Worm (Caenorhabditis elegans) whole organism, L1 larva: ENCODE measurements around the gene F36H12.9.
A peak's percentile ranks its signal among the peaks of the same experiment; 100 is the strongest.
"Not testable (repeated sequence)": the region's sequence is repeated elsewhere in the genome, so short reads cannot be mapped to it uniquely, and the experiment has no call there.

ENCODE experiments used
- C16A3.4 ChIP-seq: fragments of 150-350 bp; optimal IDR thresholded peaks from 2 replicates; lab custom pipeline; 2014; ENCODE audit warnings: missing biosample characterization, missing genetic modification characterization
- F16B12.6 ChIP-seq: fragments of 150-350 bp; optimal IDR thresholded peaks from 2 replicates; lab custom pipeline; 2014; ENCODE audit warnings: missing biosample characterization, missing genetic modification characterization
- Y116A8C.19 ChIP-seq: sonication (generic microtip); optimal IDR thresholded peaks from 2 replicates; lab custom pipeline; 2016; ENCODE audit warnings: missing compliant biosample characterization, missing genetic modification characterization, borderline replicate concordance
- aly-2 ChIP-seq: fragments of 150-350 bp; optimal IDR thresholded peaks from 2 replicates; lab custom pipeline; 2014; ENCODE audit warnings: missing biosample characterization, missing genetic modification characterization
- ama-1 ChIP-seq: fragments of 150-350 bp; optimal IDR thresholded peaks from 2 replicates; lab custom pipeline; 2014
- blmp-1 ChIP-seq: fragments of 150-350 bp; optimal IDR thresholded peaks from 2 replicates; lab custom pipeline; 2014; ENCODE audit warnings: missing biosample characterization, missing genetic modification characterization
- ceh-8 ChIP-seq: fragments of 200-800 bp; sonication (Bioruptor generic); optimal IDR thresholded peaks from 2 replicates; lab custom pipeline; 2018; ENCODE audit warnings: mild to moderate bottlenecking, missing genetic modification characterization, moderate library complexity, missing compliant biosample characterization
- ceh-88 ChIP-seq: fragments of 200-800 bp; sonication (Bioruptor generic); IDR thresholded peaks from 2 replicates; pipeline ENCODE4 v1.3.6; 2022; ENCODE audit warnings: missing genetic modification characterization, missing compliant biosample characterization
- ceh-90 ChIP-seq: sonication (generic microtip); optimal IDR thresholded peaks from 2 replicates; lab custom pipeline; 2016; ENCODE audit warnings: missing genetic modification characterization, missing compliant biosample characterization
- ces-1 ChIP-seq: fragments of 150-350 bp; optimal IDR thresholded peaks from 2 replicates; lab custom pipeline; 2014; ENCODE audit warnings: missing biosample characterization, missing genetic modification reagents, missing genetic modification characterization
- dpl-1 ChIP-seq, 3 experiments: fragments of 150-350 bp in 2 of 3; sonication (generic microtip) in 1 of 3; optimal IDR thresholded peaks; 2 replicates each; lab custom pipeline; 2014 to 2017; ENCODE audit warnings: missing biosample characterization in 3 of 3, missing genetic modification characterization in 3 of 3, missing genetic modification reagents in 3 of 3
- efl-1 ChIP-seq, 4 experiments: fragments of 150-350 bp; optimal IDR thresholded peaks in 3 of 4; peaks in 1 of 4; 1 replicate in 1 of 4; 2 replicates in 3 of 4; lab custom pipeline; 2014; ENCODE audit warnings: missing biosample characterization in 2 of 4, missing genetic modification characterization in 2 of 4, missing genetic modification reagents in 2 of 4
- egl-13 ChIP-seq: sonication (generic microtip); optimal IDR thresholded peaks from 2 replicates; lab custom pipeline; 2016; ENCODE audit warnings: missing genotype, missing genetic modification reagents, missing genetic modification characterization, missing compliant biosample characterization
- egl-27 ChIP-seq, 2 experiments: fragments of 150-350 bp in 1 of 2; sonication (generic microtip); optimal IDR thresholded peaks; 3 replicates each; lab custom pipeline; 2017 to 2018; ENCODE audit warnings: missing biosample characterization in 2 of 2, missing genetic modification characterization in 2 of 2, missing genetic modification reagents in 2 of 2
- ets-5 ChIP-seq: fragments of 200-800 bp; sonication (Bioruptor generic); IDR thresholded peaks from 2 replicates; pipeline ENCODE4 v1.3.6; 2022; ENCODE audit warnings: missing genetic modification characterization, missing compliant biosample characterization
- fkh-10 ChIP-seq: sonication (generic microtip); optimal IDR thresholded peaks from 2 replicates; lab custom pipeline; 2017; ENCODE audit warnings: missing biosample characterization, missing genetic modification reagents, missing genetic modification characterization
- fkh-4 ChIP-seq: sonication (generic microtip); optimal IDR thresholded peaks from 2 replicates; lab custom pipeline; 2016; ENCODE audit warnings: missing compliant biosample characterization, missing genetic modification characterization, borderline replicate concordance
- fkh-8 ChIP-seq: sonication (generic microtip); optimal IDR thresholded peaks from 2 replicates; lab custom pipeline; 2016; ENCODE audit warnings: mild to moderate bottlenecking, missing genetic modification characterization, missing compliant biosample characterization
- fos-1 ChIP-seq: fragments of 150-350 bp; optimal IDR thresholded peaks from 2 replicates; lab custom pipeline; 2014; ENCODE audit warnings: missing biosample characterization, missing genetic modification characterization
- hlh-17 ChIP-seq: fragments of 200-800 bp; sonication (Bioruptor generic); optimal IDR thresholded peaks from 2 replicates; lab custom pipeline; 2018; ENCODE audit warnings: missing genetic modification characterization, mild to moderate bottlenecking, missing compliant biosample characterization, moderate library complexity, borderline replicate concordance
- hlh-4 ChIP-seq: sonication (generic microtip); optimal IDR thresholded peaks from 2 replicates; lab custom pipeline; 2016; ENCODE audit warnings: mild to moderate bottlenecking, missing genetic modification characterization, missing compliant biosample characterization
- hpl-2 ChIP-seq: fragments of 150-350 bp; optimal IDR thresholded peaks from 2 replicates; lab custom pipeline; 2014; ENCODE audit warnings: missing biosample characterization, missing genetic modification reagents, missing genetic modification characterization
- isw-1 ChIP-seq: fragments of 200-800 bp; sonication (Bioruptor generic); IDR thresholded peaks from 2 replicates; pipeline ENCODE4 v1.3.6; 2022; ENCODE audit warnings: missing genetic modification characterization, missing compliant biosample characterization
- jun-1 ChIP-seq: fragments of 150-350 bp; optimal IDR thresholded peaks from 2 replicates; lab custom pipeline; 2014; ENCODE audit warnings: missing biosample characterization, missing genetic modification reagents, missing genetic modification characterization
- lin-15B ChIP-seq: fragments of 150-350 bp; sonication (generic microtip); optimal IDR thresholded peaks from 3 replicates; lab custom pipeline; 2014; ENCODE audit warnings: missing biosample characterization, missing genetic modification characterization
- lin-35 ChIP-seq, 2 experiments: fragments of 150-350 bp; optimal IDR thresholded peaks; 2 replicates each; lab custom pipeline; 2014; ENCODE audit warnings: missing biosample characterization in 2 of 2, missing genetic modification characterization in 2 of 2, missing genetic modification reagents in 2 of 2
- lin-39 ChIP-seq: fragments of 150-350 bp; optimal IDR thresholded peaks from 2 replicates; lab custom pipeline; 2014; ENCODE audit warnings: missing biosample characterization, missing genetic modification reagents, missing genetic modification characterization
- mdl-1 ChIP-seq, 2 experiments: fragments of 150-350 bp; optimal IDR thresholded peaks; 2 replicates each; lab custom pipeline; 2014 to 2017; ENCODE audit warnings: missing biosample characterization in 2 of 2, missing genetic modification characterization in 2 of 2, inconsistent platforms in 1 of 2
- nhr-11 ChIP-seq: fragments of 150-350 bp; optimal IDR thresholded peaks from 2 replicates; lab custom pipeline; 2014; ENCODE audit warnings: missing biosample characterization, missing genetic modification characterization
- nhr-12 ChIP-seq: sonication (generic microtip); optimal IDR thresholded peaks from 2 replicates; lab custom pipeline; 2017; ENCODE audit warnings: missing biosample characterization, missing genetic modification characterization
- nhr-19 ChIP-seq: fragments of 200-800 bp; sonication (Bioruptor generic); conservative IDR thresholded peaks from 2 replicates; pipeline ENCODE4 v1.3.6; 2022; ENCODE audit warnings: missing genetic modification characterization, missing compliant biosample characterization
- nhr-20 ChIP-seq: sonication (generic microtip); optimal IDR thresholded peaks from 2 replicates; lab custom pipeline; 2016; ENCODE audit warnings: mild to moderate bottlenecking, missing genetic modification characterization, missing compliant biosample characterization
- nhr-237 ChIP-seq: fragments of 150-350 bp; optimal IDR thresholded peaks from 2 replicates; lab custom pipeline; 2014; ENCODE audit warnings: missing biosample characterization, missing genetic modification characterization
- nhr-47 ChIP-seq: sonication (generic microtip); optimal IDR thresholded peaks from 2 replicates; lab custom pipeline; 2016; ENCODE audit warnings: mild to moderate bottlenecking, missing genetic modification characterization, moderate library complexity, missing compliant biosample characterization
- nhr-76 ChIP-seq: sonication (generic microtip); optimal IDR thresholded peaks from 2 replicates; lab custom pipeline; 2017; ENCODE audit warnings: missing biosample characterization, missing genetic modification characterization
- nhr-77 ChIP-seq: fragments of 150-350 bp; optimal IDR thresholded peaks from 2 replicates; lab custom pipeline; 2014; ENCODE audit warnings: missing biosample characterization, missing genetic modification characterization
- nhr-85 ChIP-seq: sonication (generic microtip); peaks from one replicate; lab custom pipeline; 2016; ENCODE audit warnings: missing genetic modification characterization, inconsistent platforms, missing compliant biosample characterization
- pag-3 ChIP-seq: sonication (generic microtip); optimal IDR thresholded peaks from 2 replicates; lab custom pipeline; 2017; ENCODE audit warnings: missing genetic modification characterization, mild to moderate bottlenecking, missing compliant biosample characterization, antibody characterized with exemption, borderline replicate concordance; ENCODE audit not compliant: insufficient read depth
- snu-23 ChIP-seq: sonication (generic microtip); optimal IDR thresholded peaks from 2 replicates; lab custom pipeline; 2016; ENCODE audit warnings: missing genetic modification characterization, missing compliant biosample characterization
- sox-4 ChIP-seq: sonication (generic microtip); optimal IDR thresholded peaks from 2 replicates; lab custom pipeline; 2016; ENCODE audit warnings: missing genetic modification characterization, missing compliant biosample characterization
- sptf-1 ChIP-seq: fragments of 150-350 bp; optimal IDR thresholded peaks from 2 replicates; lab custom pipeline; 2014; ENCODE audit warnings: missing biosample characterization, missing genetic modification characterization
- swsn-7 ChIP-seq: sonication (generic microtip); optimal IDR thresholded peaks from 2 replicates; lab custom pipeline; 2016; ENCODE audit warnings: missing genetic modification characterization, missing compliant biosample characterization
- unc-130 ChIP-seq: fragments of 150-350 bp; optimal IDR thresholded peaks from 2 replicates; lab custom pipeline; 2017; ENCODE audit warnings: missing biosample characterization, missing genetic modification characterization, inconsistent platforms
- unc-30 ChIP-seq: sonication (generic microtip); optimal IDR thresholded peaks from 2 replicates; lab custom pipeline; 2017; ENCODE audit warnings: missing biosample characterization, missing genetic modification characterization
- unc-86 ChIP-seq: sonication (generic microtip); optimal IDR thresholded peaks from 2 replicates; lab custom pipeline; 2016; ENCODE audit warnings: missing genetic modification characterization, missing compliant biosample characterization
- vab-15 ChIP-seq: sonication (generic microtip); optimal IDR thresholded peaks from 2 replicates; lab custom pipeline; 2017; ENCODE audit warnings: missing genotype, mild to moderate bottlenecking, missing genetic modification characterization, missing compliant biosample characterization
- xbp-1 ChIP-seq: sonication (generic microtip); optimal IDR thresholded peaks from 2 replicates; lab custom pipeline; 2016; ENCODE audit warnings: missing genetic modification characterization, missing compliant biosample characterization
- zip-4 ChIP-seq: fragments of 200-800 bp; sonication (Bioruptor generic); optimal IDR thresholded peaks from 2 replicates; lab custom pipeline; 2018; ENCODE audit warnings: mild to moderate bottlenecking, missing genetic modification characterization, moderate library complexity, missing compliant biosample characterization
- ztf-11 ChIP-seq, 2 experiments: sonication (generic microtip); optimal IDR thresholded peaks; 2 replicates each; lab custom pipeline; 2016 to 2017; ENCODE audit warnings: missing genetic modification characterization in 2 of 2, missing biosample characterization in 1 of 2, missing compliant biosample characterization in 1 of 2
- ztf-4 ChIP-seq: fragments of 150-350 bp; optimal IDR thresholded peaks from 2 replicates; lab custom pipeline; 2014; ENCODE audit warnings: missing biosample characterization, missing genetic modification characterization

The F36H12.9 gene

ce11 chrIV:5256731-5257130, at the start of gene F36H12.9:
Gene F36H12.9 (plus strand): TSS chrIV:5257031.
- not testable (repeated sequence) for TF ChIP-seq aly-2 (tag; lab: Kevin White, UChicago); ztf-11 (tag; optimal IDR thresholded peaks at IDR 0.05; lab: Kevin White, UChicago); xbp-1 (tag; lab: Kevin White, UChicago)
- TF ChIP-seq, all 84 proteins: peak for 0; not testable (repeated sequence) for 84

ce11 chrIV:5209390-5209789, 47.4 kb upstream of the F36H12.9 start, which contains the start of the genes Y59E9AL.36 and nbet-1:
Gene Y59E9AL.36 (minus strand): TSS chrIV:5209481.
Gene nbet-1 (plus strand): TSS chrIV:5209501.
- TF ChIP-seq jun-1: peak; percentile 60
- no peak for TF ChIP-seq sox-4 (tag; lab: Kevin White, UChicago)
- TF ChIP-seq nhr-12: no peak
- TF ChIP-seq nhr-85: peak; percentile 71
- peak; percentile 86 to 95 for TF ChIP-seq lin-35 (GFP tag; optimal IDR thresholded peaks at IDR 0.05; lab: Kevin White, UChicago)
- TF ChIP-seq zip-4 (GFP tag; lab: Kevin White, UChicago): peak; percentile 21
- no peak for TF ChIP-seq egl-13
- peak; percentile 35; the same call in 1 of the 2 replicates for TF ChIP-seq ceh-88 (GFP tag; lab: Robert Waterston, UW)
- no peak for TF ChIP-seq ama-1 (lab: Kevin White, UChicago)
- TF ChIP-seq hlh-4 (tag; lab: Kevin White, UChicago): no peak
- TF ChIP-seq fkh-8 (tag; lab: Kevin White, UChicago): peak; percentile 55
- TF ChIP-seq nhr-237 (tag; lab: Kevin White, UChicago): no peak
- TF ChIP-seq nhr-77 (tag; lab: Kevin White, UChicago): peak; percentile 64
- TF ChIP-seq unc-30 (tag; lab: Kevin White, UChicago): no peak
- peak; percentile 90 for TF ChIP-seq C16A3.4 (tag; lab: Kevin White, UChicago)
- peak; percentile 57 for TF ChIP-seq fos-1 (tag; lab: Kevin White, UChicago)
- TF ChIP-seq lin-39: peak; percentile 13
- peak; percentile 56 for TF ChIP-seq vab-15
- TF ChIP-seq fkh-10 (GFP tag; lab: Kevin White, UChicago): no peak
- TF ChIP-seq egl-27 (tag; optimal IDR thresholded peaks at IDR 0.05; lab: Kevin White, UChicago): no peak
- TF ChIP-seq dpl-1 (GFP tag; optimal IDR thresholded peaks at IDR 0.05; lab: Kevin White, UChicago): peak; percentile 84 to 90 (median 89)
- TF ChIP-seq nhr-19 (GFP tag; lab: Robert Waterston, UW): peak; percentile 53
- TF ChIP-seq blmp-1 (tag; lab: Kevin White, UChicago): peak; percentile 43
- TF ChIP-seq hlh-17 (GFP tag; lab: Kevin White, UChicago): no peak
- no peak for TF ChIP-seq sptf-1
- TF ChIP-seq Y116A8C.19 (tag; lab: Kevin White, UChicago): no peak
- peak; percentile 89 to 91 for TF ChIP-seq efl-1 (optimal IDR thresholded peaks at IDR 0.05; lab: Kevin White, UChicago)
- TF ChIP-seq efl-1 (GFP tag; optimal IDR thresholded peaks at IDR 0.05 in 1 of 2; lab: Kevin White, UChicago): peak; percentile 89 to 99
- TF ChIP-seq nhr-76 (tag; lab: Kevin White, UChicago): no peak
- TF ChIP-seq ceh-8: no peak
- peak; percentile 72 for TF ChIP-seq nhr-20 (tag; lab: Kevin White, UChicago)
- no peak for TF ChIP-seq fkh-4 (tag; lab: Kevin White, UChicago)
- TF ChIP-seq unc-130: peak; percentile 89
- TF ChIP-seq hpl-2: peak; percentile 15
- no peak for TF ChIP-seq ceh-90 (tag; lab: Kevin White, UChicago)
- TF ChIP-seq snu-23 (GFP tag; lab: Kevin White, UChicago): peak; percentile 84
- TF ChIP-seq unc-86 (tag; lab: Kevin White, UChicago): peak; percentile 56
- TF ChIP-seq ets-5: no peak
- peak; percentile 81 for TF ChIP-seq xbp-1 (tag; lab: Kevin White, UChicago)
- TF ChIP-seq pag-3 (tag; lab: Kevin White, UChicago): no peak
- TF ChIP-seq nhr-11 (tag; lab: Kevin White, UChicago): peak; percentile 54
- TF ChIP-seq lin-15B: peak; percentile 97
- TF ChIP-seq mdl-1 (tag; optimal IDR thresholded peaks at IDR 0.05; lab: Kevin White, UChicago): peak in 1 of 2 experiments; percentile 78
- peak; percentile 64 for TF ChIP-seq isw-1
- peak; percentile 97 for TF ChIP-seq F16B12.6
- no peak for TF ChIP-seq ztf-4
- TF ChIP-seq ces-1 (GFP tag; lab: Kevin White, UChicago): no peak
- TF ChIP-seq nhr-47 (tag; lab: Kevin White, UChicago): peak; percentile 85
- TF ChIP-seq swsn-7: peak; percentile 63
